Fruit fly (Drosophila melanogaster) whole organism, embryonic: ENCODE data around the gene P5CDh2.

ENCODE experiments used
- Adf1 ChIP-seq: fragments of 200-800 bp; sonication (Bioruptor generic); IDR thresholded peaks from 2 replicates; pipeline ENCODE4 v1.3.6; 2022; ENCODE audit warnings: missing biosample characterization, missing genetic modification characterization
- B-H2 ChIP-seq: fragments of 200-800 bp; sonication (Bioruptor generic); optimal IDR thresholded peaks from 2 replicates; lab custom pipeline; 2018; ENCODE audit warnings: missing biosample characterization, mild to moderate bottlenecking, missing genetic modification characterization
- CG10321 ChIP-seq: fragments of 200-800 bp; sonication (Bioruptor generic); IDR thresholded peaks from 2 replicates; pipeline ENCODE4 v1.3.6; 2022; ENCODE audit warnings: missing biosample characterization, missing genetic modification characterization
- CG10366 ChIP-seq: fragments of 200-800 bp; sonication (Bioruptor generic); IDR thresholded peaks from 2 replicates; pipeline ENCODE4 v1.3.6; 2022; ENCODE audit warnings: missing biosample characterization, missing genetic modification characterization
- CG11398 ChIP-seq: fragments of 200-800 bp; sonication (Bioruptor generic); optimal IDR thresholded peaks from 2 replicates; lab custom pipeline; 2016; ENCODE audit warnings: missing biosample characterization, missing genetic modification characterization
- CG11504 ChIP-seq: fragments of 200-800 bp; sonication (Bioruptor generic); optimal IDR thresholded peaks from 3 replicates; lab custom pipeline; 2019; ENCODE audit warnings: missing biosample characterization, mild to moderate bottlenecking, missing genetic modification characterization, moderate library complexity
- CG12104 ChIP-seq: fragments of 200-800 bp; sonication (Bioruptor generic); optimal IDR thresholded peaks from 3 replicates; lab custom pipeline; 2016; ENCODE audit warnings: missing biosample characterization, missing genetic modification characterization
- CG12236 ChIP-seq: fragments of 200-800 bp; sonication (Bioruptor generic); optimal IDR thresholded peaks from 2 replicates; lab custom pipeline; 2016; ENCODE audit warnings: missing biosample characterization, missing genetic modification characterization
- CG12942 ChIP-seq: fragments of 200-800 bp; sonication (Bioruptor generic); optimal IDR thresholded peaks from 3 replicates; lab custom pipeline; 2016; ENCODE audit warnings: missing biosample characterization, missing genetic modification characterization
- CG13894 ChIP-seq: fragments of 200-800 bp; sonication (Bioruptor generic); optimal IDR thresholded peaks from 3 replicates; lab custom pipeline; 2018; ENCODE audit warnings: missing biosample characterization, mild to moderate bottlenecking, missing genetic modification characterization, moderate library complexity
- CG14441 ChIP-seq: fragments of 200-800 bp; sonication (Bioruptor generic); IDR thresholded peaks from 2 replicates; pipeline ENCODE4 v1.3.6; 2022; ENCODE audit warnings: missing biosample characterization, missing genetic modification characterization
- CG15073 ChIP-seq: fragments of 200-800 bp; sonication (Bioruptor generic); optimal IDR thresholded peaks from 2 replicates; lab custom pipeline; 2016; ENCODE audit warnings: missing biosample characterization, missing genetic modification characterization
- CG15514 ChIP-seq: fragments of 200-800 bp; sonication (Bioruptor generic); optimal IDR thresholded peaks from 3 replicates; lab custom pipeline; 2017; ENCODE audit warnings: missing biosample characterization, missing genetic modification characterization, mild to moderate bottlenecking, moderate library complexity, missing genetic modification reagents
- CG2129 ChIP-seq: fragments of 200-800 bp; sonication (Bioruptor generic); IDR thresholded peaks from 2 replicates; pipeline ENCODE4 v1.3.6; 2022; ENCODE audit warnings: missing biosample characterization, missing genetic modification characterization; ENCODE audit not compliant: partially characterized antibody
- CG2199 ChIP-seq: fragments of 200-800 bp; sonication (Bioruptor generic); IDR thresholded peaks from 3 replicates; pipeline ENCODE4 v1.3.6; 2022; ENCODE audit warnings: missing biosample characterization, missing genetic modification characterization
- CG2712 ChIP-seq: fragments of 200-800 bp; optimal IDR thresholded peaks from 3 replicates; lab custom pipeline; 2019; ENCODE audit warnings: missing biosample characterization, mild to moderate bottlenecking, missing genetic modification characterization, moderate library complexity
- CG31365 ChIP-seq: fragments of 200-800 bp; sonication (Bioruptor generic); optimal IDR thresholded peaks from 2 replicates; lab custom pipeline; 2018; ENCODE audit warnings: missing biosample characterization, mild to moderate bottlenecking, missing genetic modification characterization
- CG33213 ChIP-seq: fragments of 200-800 bp; sonication (Bioruptor generic); optimal IDR thresholded peaks from 3 replicates; lab custom pipeline; 2016; ENCODE audit warnings: missing biosample characterization, missing genetic modification characterization
- CG3407 ChIP-seq: fragments of 200-800 bp; sonication (Bioruptor generic); optimal IDR thresholded peaks from 2 replicates; lab custom pipeline; 2018; ENCODE audit warnings: missing biosample characterization, mild to moderate bottlenecking, missing genetic modification characterization
- CG34376 ChIP-seq: fragments of 200-800 bp; sonication (Bioruptor generic); optimal IDR thresholded peaks from 2 replicates; lab custom pipeline; 2018; ENCODE audit warnings: missing biosample characterization, mild to moderate bottlenecking, missing genetic modification characterization
- CG34422 ChIP-seq: fragments of 200-800 bp; sonication (Bioruptor generic); IDR thresholded peaks from 3 replicates; pipeline ENCODE4 v1.3.6; 2022; ENCODE audit warnings: missing biosample characterization, missing genetic modification characterization
- CG3847 ChIP-seq: fragments of 200-800 bp; sonication (Bioruptor generic); IDR thresholded peaks from 2 replicates; pipeline ENCODE4 v1.3.6; 2022; ENCODE audit warnings: missing biosample characterization, missing genetic modification characterization
- CG6683 ChIP-seq: fragments of 200-800 bp; sonication (Bioruptor generic); optimal IDR thresholded peaks from 2 replicates; lab custom pipeline; 2017; ENCODE audit warnings: missing biosample characterization, mild to moderate bottlenecking, missing genetic modification characterization, missing genetic modification reagents
- CG8388 ChIP-seq: fragments of 200-800 bp; sonication (Bioruptor generic); optimal IDR thresholded peaks from 2 replicates; lab custom pipeline; 2019; ENCODE audit warnings: missing biosample characterization, mild to moderate bottlenecking, missing genetic modification characterization, moderate library complexity
- CG8944 ChIP-seq: fragments of 200-800 bp; sonication (Bioruptor generic); optimal IDR thresholded peaks from 3 replicates; lab custom pipeline; 2016; ENCODE audit warnings: missing biosample characterization, missing genetic modification characterization
- CG9437 ChIP-seq: fragments of 200-800 bp; sonication (Bioruptor generic); optimal IDR thresholded peaks from 2 replicates; lab custom pipeline; 2018; ENCODE audit warnings: missing biosample characterization, mild to moderate bottlenecking, missing genetic modification characterization
- Chrac-16 ChIP-seq: fragments of 200-800 bp; sonication (Bioruptor generic); optimal IDR thresholded peaks from 3 replicates; lab custom pipeline; 2016; ENCODE audit warnings: missing biosample characterization, missing genetic modification characterization
- Dip3 ChIP-seq: fragments of 200-800 bp; sonication (Bioruptor generic); optimal IDR thresholded peaks from 3 replicates; lab custom pipeline; 2016; ENCODE audit warnings: missing biosample characterization, missing genetic modification characterization
- Ets65A ChIP-seq: fragments of 200-800 bp; sonication (Bioruptor generic); peaks from one replicate; lab custom pipeline; 2016; ENCODE audit warnings: missing biosample characterization, missing genetic modification characterization
- Fer1 ChIP-seq: fragments of 200-800 bp; sonication (Bioruptor generic); optimal IDR thresholded peaks from 2 replicates; lab custom pipeline; 2017; ENCODE audit warnings: missing biosample characterization, mild to moderate bottlenecking, missing genetic modification characterization
- Gug ChIP-seq: fragments of 200-800 bp; sonication (Bioruptor generic); IDR thresholded peaks from 4 replicates; pipeline ENCODE4 v1.3.6; 2022; ENCODE audit warnings: missing biosample characterization, missing genetic modification characterization
- H15 ChIP-seq: fragments of 200-800 bp; sonication (Bioruptor generic); IDR thresholded peaks from 3 replicates; pipeline ENCODE4 v1.3.6; 2022; ENCODE audit warnings: missing biosample characterization, missing genetic modification characterization
- HLH3B ChIP-seq: fragments of 200-800 bp; sonication (Bioruptor generic); IDR thresholded peaks from 2 replicates; pipeline ENCODE4 v1.3.6; 2022; ENCODE audit warnings: missing biosample characterization, missing genetic modification characterization
- Nf-YA ChIP-seq: fragments of 200-800 bp; sonication (Bioruptor generic); IDR thresholded peaks from 2 replicates; pipeline ENCODE4 v1.3.6; 2022; ENCODE audit warnings: missing biosample characterization, missing genetic modification characterization
- Nf-YB ChIP-seq: fragments of 200-800 bp; sonication (Bioruptor generic); optimal IDR thresholded peaks from 3 replicates; lab custom pipeline; 2019; ENCODE audit warnings: missing biosample characterization, mild to moderate bottlenecking, missing genetic modification characterization, moderate library complexity
- Nf-YC ChIP-seq: fragments of 200-800 bp; optimal IDR thresholded peaks from 3 replicates; lab custom pipeline; 2019; ENCODE audit warnings: missing biosample characterization, mild to moderate bottlenecking, missing genetic modification characterization, moderate library complexity
- Opbp ChIP-seq: fragments of 200-800 bp; sonication (Bioruptor generic); IDR thresholded peaks from 3 replicates; pipeline ENCODE4 v1.3.6; 2022; ENCODE audit warnings: missing biosample characterization, missing genetic modification characterization; ENCODE audit not compliant: partially characterized antibody
- Sox100B ChIP-seq: fragments of 200-800 bp; sonication (Bioruptor generic); optimal IDR thresholded peaks from 3 replicates; lab custom pipeline; 2018; ENCODE audit warnings: missing biosample characterization, mild to moderate bottlenecking, missing genetic modification characterization
- Spps ChIP-seq: fragments of 200-800 bp; sonication (Bioruptor generic); optimal IDR thresholded peaks from 2 replicates; lab custom pipeline; 2018; ENCODE audit warnings: missing biosample characterization, mild to moderate bottlenecking, missing genetic modification characterization
- Usf ChIP-seq: fragments of 200-800 bp; sonication (Bioruptor generic); optimal IDR thresholded peaks from 2 replicates; lab custom pipeline; 2017; ENCODE audit warnings: missing genotype, missing biosample characterization, missing genetic modification characterization
- Xrp1 ChIP-seq: fragments of 200-800 bp; sonication (Bioruptor generic); IDR thresholded peaks from 2 replicates; pipeline ENCODE4 v1.3.6; 2022; ENCODE audit warnings: missing biosample characterization, missing genetic modification characterization
- abd-A ChIP-seq: fragments of 200-800 bp; sonication (Bioruptor generic); optimal IDR thresholded peaks from 3 replicates; lab custom pipeline; 2019; ENCODE audit warnings: missing biosample characterization, mild to moderate bottlenecking, missing genetic modification characterization, moderate library complexity
- ara ChIP-seq: fragments of 200-800 bp; sonication (Bioruptor generic); IDR thresholded peaks from 2 replicates; pipeline ENCODE4 v1.3.6; 2022; ENCODE audit warnings: missing biosample characterization, missing genetic modification characterization
- btn ChIP-seq: fragments of 200-800 bp; sonication (Bioruptor generic); optimal IDR thresholded peaks from 2 replicates; lab custom pipeline; 2016; ENCODE audit warnings: missing biosample characterization, missing genetic modification characterization
- cato ChIP-seq: fragments of 200-800 bp; sonication (Bioruptor generic); optimal IDR thresholded peaks from 2 replicates; lab custom pipeline; 2016; ENCODE audit warnings: missing biosample characterization, missing genetic modification characterization, borderline replicate concordance
- chm ChIP-seq: fragments of 200-800 bp; sonication (Bioruptor generic); IDR thresholded peaks from 2 replicates; pipeline ENCODE4 v1.3.6; 2022; ENCODE audit warnings: missing biosample characterization, missing genetic modification characterization
- danr ChIP-seq: fragments of 200-800 bp; sonication (Bioruptor generic); IDR thresholded peaks from 2 replicates; pipeline ENCODE4 v1.3.6; 2022; ENCODE audit warnings: missing biosample characterization, missing genetic modification characterization
- dpn ChIP-seq, 2 experiments: fragments of 200-800 bp; sonication (Bioruptor generic); optimal IDR thresholded peaks; 3 replicates each; lab custom pipeline; 2016; ENCODE audit warnings: missing biosample characterization in 2 of 2, missing genetic modification characterization in 2 of 2
- ken ChIP-seq: fragments of 200-800 bp; sonication (Bioruptor generic); IDR thresholded peaks from 3 replicates; pipeline ENCODE4 v1.3.6; 2022; ENCODE audit warnings: missing biosample characterization, missing genetic modification characterization
- sug ChIP-seq: fragments of 200-800 bp; optimal IDR thresholded peaks from 2 replicates; lab custom pipeline; 2019; ENCODE audit warnings: missing biosample characterization, mild to moderate bottlenecking, missing genetic modification characterization, moderate library complexity
- wdn ChIP-seq: fragments of 200-800 bp; sonication (Bioruptor generic); IDR thresholded peaks from 2 replicates; pipeline ENCODE4 v1.3.6; 2022; ENCODE audit warnings: missing biosample characterization, missing genetic modification characterization
- zen2 ChIP-seq: fragments of 200-800 bp; sonication (Bioruptor generic); IDR thresholded peaks from 3 replicates; pipeline ENCODE4 v1.3.6; 2022; ENCODE audit warnings: missing biosample characterization, missing genetic modification characterization; ENCODE audit not compliant: partially characterized antibody

The P5CDh2 gene

DNA sequence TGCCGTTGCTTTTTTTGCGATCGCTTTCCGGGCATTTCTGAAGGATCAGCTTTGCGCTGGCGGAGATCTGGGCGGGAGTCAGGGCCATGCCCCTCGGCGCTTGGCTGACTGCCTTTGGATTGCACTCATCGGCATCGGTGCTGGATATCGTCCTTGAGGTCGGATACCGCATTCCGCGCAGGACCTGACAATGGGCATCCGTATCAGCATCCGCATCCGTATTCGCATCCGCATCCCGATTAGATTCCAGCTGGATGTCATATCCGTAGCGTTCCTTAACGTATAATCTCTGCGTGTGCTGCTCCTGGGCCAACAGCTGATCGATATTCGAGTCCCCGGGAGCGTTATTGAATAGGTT, 22.3 kb upstream of the P5CDh2 start (continued):
- TF ChIP-seq CG15514 (GFP tag; lab: Kevin White, UChicago), result no peak
- no peak for TF ChIP-seq Gug (GFP tag; lab: Robert Waterston, UW)
- no peak for TF ChIP-seq Ets65A (GFP tag; lab: Kevin White, UChicago)
- no peak for TF ChIP-seq Fer1
- TF ChIP-seq abd-A, result no peak
- no peak for TF ChIP-seq Usf
- TF ChIP-seq CG2199, result no peak
- TF ChIP-seq H15 (GFP tag; lab: Robert Waterston, UW), result no peak
- TF ChIP-seq CG2129 (GFP tag; lab: Robert Waterston, UW), result no peak
- TF ChIP-seq Opbp (GFP tag; lab: Robert Waterston, UW), result peak; percentile 33; the same call in 1 of the 3 replicates
- no peak; the same call in 1 of the 2 replicates for TF ChIP-seq chm
- TF ChIP-seq CG14441 (GFP tag; lab: Robert Waterston, UW), result no peak
- TF ChIP-seq btn, result no peak
- 0 out of 2 replicates have a peak, but pooled peaks have one; percentile 4 for TF ChIP-seq CG3847
- TF ChIP-seq CG12104 (GFP tag; lab: Kevin White, UChicago), result no peak
- peak; percentile 32; the same call in 1 of the 2 replicates for TF ChIP-seq ara
- no peak for TF ChIP-seq CG31365 (tag; lab: Kevin White, UChicago)
- TF ChIP-seq wdn (GFP tag; lab: Robert Waterston, UW), result no peak
- 0 out of 2 replicates have a peak, but pooled peaks have one; percentile 24 for TF ChIP-seq CG10321 (GFP tag; lab: Robert Waterston, UW)
- TF ChIP-seq CG33213 (GFP tag; lab: Kevin White, UChicago), result peak; percentile 13
- TF ChIP-seq Adf1 (GFP tag; lab: Robert Waterston, UW), result no peak
- no peak for TF ChIP-seq Dip3 (GFP tag; lab: Kevin White, UChicago)
- TF ChIP-seq CG34422 (GFP tag; lab: Robert Waterston, UW), result no peak
- TF ChIP-seq Nf-YA (GFP tag; lab: Robert Waterston, UW), result 0 out of 2 replicates have a peak, but pooled peaks have one; percentile 33
- no peak for TF ChIP-seq Xrp1 (GFP tag; lab: Robert Waterston, UW)
- no peak for TF ChIP-seq CG10366 (GFP tag; lab: Robert Waterston, UW)
- TF ChIP-seq sug (tag; lab: Kevin White, UChicago), result no peak
- no peak for TF ChIP-seq B-H2 (GFP tag; lab: Kevin White, UChicago)
- TF ChIP-seq CG12942 (GFP tag; lab: Kevin White, UChicago), result no peak
- TF ChIP-seq Nf-YB (GFP tag; lab: Kevin White, UChicago), result no peak
- TF ChIP-seq CG34376 (GFP tag; lab: Kevin White, UChicago), result no peak
- no peak for TF ChIP-seq CG2712 (tag; lab: Kevin White, UChicago)
- no peak for TF ChIP-seq CG6683 (GFP tag; lab: Kevin White, UChicago)
- TF ChIP-seq CG3407 (GFP tag; lab: Kevin White, UChicago), result no peak
- 0 out of 2 replicates have a peak, but pooled peaks have one; percentile 9 for TF ChIP-seq HLH3B (GFP tag; lab: Robert Waterston, UW)
- TF ChIP-seq Chrac-16 (GFP tag; lab: Kevin White, UChicago), result no peak
- no peak for TF ChIP-seq Sox100B
- no peak for TF ChIP-seq danr (GFP tag; lab: Robert Waterston, UW)
- no peak for TF ChIP-seq cato (GFP tag; lab: Kevin White, UChicago)
- TF ChIP-seq CG11504 (tag; lab: Kevin White, UChicago), result no peak
- no peak for TF ChIP-seq CG12236 (GFP tag; lab: Kevin White, UChicago)
- no peak for TF ChIP-seq CG15073 (GFP tag; lab: Kevin White, UChicago)
- no peak for TF ChIP-seq ken
- TF ChIP-seq CG8388 (GFP tag; lab: Kevin White, UChicago), result no peak
- TF ChIP-seq CG11398 (GFP tag; lab: Kevin White, UChicago), result no peak
- no peak for TF ChIP-seq CG9437 (GFP tag; lab: Kevin White, UChicago)
- TF ChIP-seq dpn (GFP tag; optimal IDR thresholded peaks at IDR 0.05; lab: Kevin White, UChicago), result no peak
- no peak for TF ChIP-seq Spps
- TF ChIP-seq Nf-YC (tag; lab: Kevin White, UChicago), result no peak
- no peak for TF ChIP-seq zen2 (GFP tag; lab: Robert Waterston, UW)
- TF ChIP-seq CG13894 (tag; lab: Kevin White, UChicago), result no peak
- TF ChIP-seq CG8944 (GFP tag; lab: Kevin White, UChicago), result no peak
